In genomic region chr2L:9736000-9736695, dm6 we compare ENCODE assay signal across 3 fruit fly cellular contexts.
A peak's percentile ranks its signal among the peaks of the same experiment; 100 is the strongest.
TF ChIP-seq lines count a peak whose summit lies in the region.

TSS of gene CG13117 (plus strand) at chr2L:9736645.

TF ChIP-seq in whole organism, embryonic, 481 proteins besides CTCF, POLR2A, EP300 and RAD21 (continued from another document):
- TF ChIP-seq ato (GFP tag; IDR thresholded peaks at IDR 0.05; lab: Robert Waterston, UW; ENCODE audit: partially characterized antibody) (no peak), gcm (GFP tag; optimal IDR thresholded peaks at IDR 0.05; lab: Kevin White, UChicago) (no peak), tio (GFP tag; optimal IDR thresholded peaks at IDR 0.05; lab: Kevin White, UChicago) (no peak), onecut (GFP tag; IDR thresholded peaks at IDR 0.05; lab: Robert Waterston, UW) (no peak), BEAF-32 (GFP tag; optimal IDR thresholded peaks at IDR 0.05; lab: Kevin White, UChicago) (peak; percentile 32), wek (GFP tag; optimal IDR thresholded peaks at IDR 0.05; lab: Kevin White, UChicago) (no peak)

TF ChIP-seq in whole organism, prepupa, 60 proteins besides CTCF, POLR2A, EP300 and RAD21 (continued from another document):
- TF ChIP-seq achi (GFP tag; optimal IDR thresholded peaks at IDR 0.05; lab: Kevin White, UChicago) (peak; percentile 12), CG10631 (GFP tag; optimal IDR thresholded peaks at IDR 0.05; lab: Kevin White, UChicago) (peak; percentile 28), CG15336 (GFP tag; IDR thresholded peaks at IDR 0.05; lab: Robert Waterston, UW) (peak; percentile 34; the same call in 1 of the 2 replicates), CG11294 (GFP tag; IDR thresholded peaks at IDR 0.05; lab: Robert Waterston, UW) (no peak), CG6276 (GFP tag; optimal IDR thresholded peaks at IDR 0.05; lab: Kevin White, UChicago) (peak; percentile 37), CG8632 (GFP tag; optimal IDR thresholded peaks at IDR 0.05; lab: Kevin White, UChicago) (peak; percentile 23), CG10669 (GFP tag; optimal IDR thresholded peaks at IDR 0.05; lab: Kevin White, UChicago) (peak; percentile 23), esn (GFP tag; optimal IDR thresholded peaks at IDR 0.05; lab: Kevin White, UChicago) (peak; percentile 65), CG11902 (GFP tag; optimal IDR thresholded peaks at IDR 0.05; lab: Kevin White, UChicago) (peak; percentile 11), Sox15 (GFP tag; optimal IDR thresholded peaks at IDR 0.05; lab: Kevin White, UChicago) (peak; percentile 4), vri (GFP tag; optimal IDR thresholded peaks at IDR 0.05; lab: Kevin White, UChicago) (no peak), topi (GFP tag; optimal IDR thresholded peaks at IDR 0.05; lab: Kevin White, UChicago) (peak; percentile 59), CG4318 (GFP tag; optimal IDR thresholded peaks at IDR 0.05; lab: Kevin White, UChicago) (peak; percentile 40), dsx (GFP tag; optimal IDR thresholded peaks at IDR 0.05; lab: Kevin White, UChicago; ENCODE audit: poor library complexity, severe bottlenecking) (no peak), CG8119 (GFP tag; IDR thresholded peaks at IDR 0.05; lab: Robert Waterston, UW) (peak; percentile 31; the same call in 1 of the 3 replicates), dac (GFP tag; optimal IDR thresholded peaks at IDR 0.05; lab: Kevin White, UChicago) (no peak), lz (GFP tag; optimal IDR thresholded peaks at IDR 0.05; lab: Kevin White, UChicago) (peak; percentile 65), CG6854 (GFP tag; optimal IDR thresholded peaks at IDR 0.05; lab: Kevin White, UChicago) (no peak), fd85E (GFP tag; optimal IDR thresholded peaks at IDR 0.05; lab: Kevin White, UChicago) (no peak), Blimp-1 (GFP tag; optimal IDR thresholded peaks at IDR 0.05; lab: Kevin White, UChicago) (peak; percentile 12), Lpt (GFP tag; optimal IDR thresholded peaks at IDR 0.05; lab: Kevin White, UChicago) (no peak), Gug (GFP tag; IDR thresholded peaks at IDR 0.05; lab: Robert Waterston, UW) (peak; percentile 22; the same call in 1 of the 2 replicates), cyc (GFP tag; optimal IDR thresholded peaks at IDR 0.05; lab: Kevin White, UChicago) (peak; percentile 55), net (GFP tag; optimal IDR thresholded peaks at IDR 0.05; lab: Kevin White, UChicago) (peak; percentile 56), Hr38 (GFP tag; optimal IDR thresholded peaks at IDR 0.05; lab: Kevin White, UChicago) (no peak), Ets96B (tag; optimal IDR thresholded peaks at IDR 0.05; lab: Kevin White, UChicago) (peak; percentile 25), OdsH (GFP tag; optimal IDR thresholded peaks at IDR 0.05; lab: Kevin White, UChicago) (peak; percentile 16), CG32006 (GFP tag; optimal IDR thresholded peaks at IDR 0.05; lab: Kevin White, UChicago) (peak; percentile 68), fkh (GFP tag; optimal IDR thresholded peaks at IDR 0.05; lab: Kevin White, UChicago) (no peak), Sox102F (GFP tag; optimal IDR thresholded peaks at IDR 0.05; lab: Kevin White, UChicago) (peak; percentile 25), CG34406 (GFP tag; optimal IDR thresholded peaks at IDR 0.05; lab: Kevin White, UChicago) (peak; percentile 48), Smox (GFP tag; optimal IDR thresholded peaks at IDR 0.05; lab: Kevin White, UChicago) (peak; percentile 37), CG6163 (GFP tag; IDR thresholded peaks at IDR 0.05; lab: Robert Waterston, UW) (peak; percentile 68), CG9139 (GFP tag; optimal IDR thresholded peaks at IDR 0.05; lab: Kevin White, UChicago) (no peak), spab (GFP tag; optimal IDR thresholded peaks at IDR 0.05; lab: Kevin White, UChicago) (peak; percentile 35), CG6792 (GFP tag; optimal IDR thresholded peaks at IDR 0.05; lab: Kevin White, UChicago) (peak; percentile 55), Eip78C (GFP tag; lab: Kevin White, UChicago) (peak; percentile 89), CG3032 (tag; optimal IDR thresholded peaks at IDR 0.05; lab: Kevin White, UChicago) (peak; percentile 32)

TF ChIP-seq in whole organism, wandering third instar larva, 38 proteins besides CTCF, POLR2A, EP300 and RAD21 (continued from another document):
- TF ChIP-seq usp (GFP tag; optimal IDR thresholded peaks at IDR 0.05; lab: Kevin White, UChicago) (no peak), Abd-B (GFP tag; optimal IDR thresholded peaks at IDR 0.05; lab: Kevin White, UChicago) (no peak)
